Worm (Caenorhabditis elegans): ENCODE data around the gene F54H12.4.
"Not testable (repeated sequence)": the region's sequence is repeated elsewhere in the genome, so short reads cannot be mapped to it uniquely, and the experiment has no call there.

F54H12.4 gene

DNA sequence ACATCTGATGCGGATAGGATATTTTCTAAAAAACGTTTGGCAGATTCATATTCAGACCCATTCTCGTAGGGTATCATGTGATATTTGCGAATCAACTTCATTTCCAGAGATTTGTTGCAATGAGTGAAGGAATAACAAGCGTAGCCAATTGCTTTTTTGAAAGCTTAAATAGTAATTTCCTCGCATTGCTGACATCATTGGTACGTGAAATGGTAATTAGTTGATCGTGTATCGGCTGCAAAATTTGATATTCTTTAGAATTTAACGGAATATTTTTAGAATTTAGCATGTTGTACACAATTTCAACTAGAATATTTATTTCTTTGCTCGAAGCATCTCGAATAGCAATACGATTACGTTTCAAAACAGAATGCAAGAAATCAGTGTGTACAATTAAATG is at the start of gene F54H12.4:
F54H12.4 (minus strand) TSS at position 101 of the 400 bp plus-strand sequence.
- not testable (repeated sequence) for TF ChIP-seq fkh-2 (tag; optimal IDR thresholded peaks at IDR 0.05); nhr-43 (tag; optimal IDR thresholded peaks at IDR 0.05; ENCODE audit: poor library complexity, severe bottlenecking); R02D3.7 (tag; optimal IDR thresholded peaks at IDR 0.05)

DNA sequence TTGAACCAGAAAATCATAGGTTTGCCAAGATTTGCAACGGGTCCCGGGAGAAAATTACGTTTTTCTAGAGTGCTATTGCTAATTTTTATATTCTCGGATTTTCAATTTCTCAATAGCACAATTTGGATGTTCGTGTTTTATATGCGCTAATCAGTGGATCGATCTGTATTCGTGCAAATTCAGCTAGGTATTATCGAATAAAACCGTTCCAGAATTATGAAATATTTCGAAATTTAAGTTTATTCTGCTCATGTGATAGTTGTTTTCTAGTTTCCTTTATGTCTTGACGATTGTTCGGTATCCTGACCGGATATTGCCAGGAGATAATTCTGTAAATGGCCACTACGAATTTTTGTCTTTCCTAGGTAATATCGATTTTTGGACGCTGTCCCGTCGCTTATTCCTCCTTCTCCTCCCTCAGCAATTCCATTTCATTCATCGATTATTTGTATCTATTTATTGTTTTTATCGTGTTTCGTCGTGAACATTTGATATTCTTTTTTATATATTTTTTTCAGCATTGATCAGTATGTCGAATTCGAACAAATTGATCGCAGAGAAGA is 47.8 kb upstream of the F54H12.4 start, which contains the start of gene cit-1.2:
cit-1.2 (plus strand) TSS at position 513 of the 563 bp plus-strand sequence.
- no peak for TF ChIP-seq egl-27 (tag; optimal IDR thresholded peaks at IDR 0.05)
- TF ChIP-seq mml-1 (tag; optimal IDR thresholded peaks at IDR 0.05), result no peak
- TF ChIP-seq fkh-10 (GFP tag; optimal IDR thresholded peaks at IDR 0.05), result no peak
- no peak for TF ChIP-seq nhr-11 (tag; optimal IDR thresholded peaks at IDR 0.05)
- TF ChIP-seq pha-4 (tag; optimal IDR thresholded peaks at IDR 0.05), result no peak
- TF ChIP-seq ztf-4 (tag; optimal IDR thresholded peaks at IDR 0.05), result no peak
- no peak for TF ChIP-seq nhr-28 (tag; optimal IDR thresholded peaks at IDR 0.05)
- TF ChIP-seq nhr-25 (tag; optimal IDR thresholded peaks at IDR 0.05), result no peak
- TF ChIP-seq ztf-11 (tag; optimal IDR thresholded peaks at IDR 0.05), result no peak
- TF ChIP-seq nhr-12 (tag; optimal IDR thresholded peaks at IDR 0.05), result no peak
- no peak for TF ChIP-seq ama-1 (optimal IDR thresholded peaks at IDR 0.05)
- TF ChIP-seq unc-62 (GFP tag; optimal IDR thresholded peaks at IDR 0.05), result no peak
- TF ChIP-seq zag-1 (tag; optimal IDR thresholded peaks at IDR 0.05), result no peak
- no peak for TF ChIP-seq R02D3.7 (tag; optimal IDR thresholded peaks at IDR 0.05)
- TF ChIP-seq elt-2 (tag; optimal IDR thresholded peaks at IDR 0.05), result no peak
- no peak for TF ChIP-seq aly-2 (tag; optimal IDR thresholded peaks at IDR 0.05)
- no peak for TF ChIP-seq fos-1 (tag; optimal IDR thresholded peaks at IDR 0.05)
- TF ChIP-seq jun-1 (tag; optimal IDR thresholded peaks at IDR 0.05), result no peak
- TF ChIP-seq nhr-76 (tag; optimal IDR thresholded peaks at IDR 0.05), result no peak

DNA sequence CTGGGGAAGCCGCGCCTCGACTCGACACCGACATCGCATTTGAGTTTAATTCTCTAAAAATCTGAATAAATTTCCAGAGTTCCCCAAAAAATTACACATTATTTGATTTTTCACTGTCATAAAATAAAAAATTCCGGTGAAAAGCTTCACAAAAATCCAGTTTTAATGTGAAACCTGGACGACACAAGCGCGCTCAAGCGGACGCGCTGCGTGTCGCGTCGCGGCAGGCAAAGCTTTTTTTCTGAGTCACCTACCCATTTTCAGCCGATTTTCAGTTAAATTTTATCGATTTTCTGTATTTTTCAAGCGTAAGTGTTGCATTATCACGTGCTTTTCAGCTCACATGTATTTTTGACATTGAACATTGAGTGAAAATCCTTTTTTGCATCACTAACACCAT is 47.2 kb upstream of the F54H12.4 start, which contains the start of gene cit-1.1:
cit-1.1 (minus strand) TSS at position 53 of the 400 bp plus-strand sequence.
- TF ChIP-seq eor-1 (tag; optimal IDR thresholded peaks at IDR 0.05), result no peak
- no peak for TF ChIP-seq ceh-16 (tag; optimal IDR thresholded peaks at IDR 0.05)
- no peak for TF ChIP-seq nhr-28 (tag; optimal IDR thresholded peaks at IDR 0.05)
- no peak for TF ChIP-seq fkh-2 (tag; optimal IDR thresholded peaks at IDR 0.05)
- TF ChIP-seq lin-15B (tag; optimal IDR thresholded peaks at IDR 0.05), result peak; percentile 60
- TF ChIP-seq mdl-1 (tag; optimal IDR thresholded peaks at IDR 0.05), result no peak
- no peak for TF ChIP-seq lsy-12 (tag; optimal IDR thresholded peaks at IDR 0.05)
- TF ChIP-seq egl-5 (tag; optimal IDR thresholded peaks at IDR 0.05), result peak; percentile 37
- no peak for TF ChIP-seq nhr-67 (tag; optimal IDR thresholded peaks at IDR 0.05)
- no peak for TF ChIP-seq nhr-23 (tag; optimal IDR thresholded peaks at IDR 0.05)
- TF ChIP-seq ztf-4 (tag; optimal IDR thresholded peaks at IDR 0.05), result no peak
- TF ChIP-seq ceh-28 (tag; optimal IDR thresholded peaks at IDR 0.05), result no peak
- peak; percentile 36 for TF ChIP-seq hmg-11 (tag; optimal IDR thresholded peaks at IDR 0.05)
- TF ChIP-seq elt-3 (tag; optimal IDR thresholded peaks at IDR 0.05), result no peak
- TF ChIP-seq aly-2 (tag; optimal IDR thresholded peaks at IDR 0.05), result no peak
- TF ChIP-seq unc-62 (GFP tag; optimal IDR thresholded peaks at IDR 0.05), result no peak
- TF ChIP-seq pha-4 (tag; optimal IDR thresholded peaks at IDR 0.05), result peak; percentile 11
- TF ChIP-seq nhr-12 (tag; optimal IDR thresholded peaks at IDR 0.05), result no peak
- TF ChIP-seq ceh-82 (tag; optimal IDR thresholded peaks at IDR 0.05), result no peak
- no peak for TF ChIP-seq jun-1 (tag; optimal IDR thresholded peaks at IDR 0.05)
- TF ChIP-seq lin-39 (tag; optimal IDR thresholded peaks at IDR 0.05), result peak; percentile 59
- no peak for TF ChIP-seq zag-1 (tag; optimal IDR thresholded peaks at IDR 0.05)
- TF ChIP-seq ZK546.5 (tag; optimal IDR thresholded peaks at IDR 0.05), result no peak
- no peak for TF ChIP-seq ztf-11 (tag; optimal IDR thresholded peaks at IDR 0.05)
- TF ChIP-seq R02D3.7 (tag; optimal IDR thresholded peaks at IDR 0.05), result no peak
- peak; percentile 19 for TF ChIP-seq elt-2 (tag; optimal IDR thresholded peaks at IDR 0.05)
- TF ChIP-seq sea-2 (GFP tag; optimal IDR thresholded peaks at IDR 0.05), result no peak
- no peak for TF ChIP-seq snpc-4 (tag; optimal IDR thresholded peaks at IDR 0.05)
- TF ChIP-seq nhr-11 (tag; optimal IDR thresholded peaks at IDR 0.05), result no peak
- no peak for TF ChIP-seq daf-12 (tag; optimal IDR thresholded peaks at IDR 0.05)
- no peak for TF ChIP-seq tbx-2 (tag; optimal IDR thresholded peaks at IDR 0.05)
- TF ChIP-seq ceh-9 (tag; optimal IDR thresholded peaks at IDR 0.05), result no peak
- no peak for TF ChIP-seq fos-1 (tag; optimal IDR thresholded peaks at IDR 0.05)
- no peak for TF ChIP-seq mml-1 (tag; optimal IDR thresholded peaks at IDR 0.05)
- TF ChIP-seq nhr-43 (tag; optimal IDR thresholded peaks at IDR 0.05; ENCODE audit: poor library complexity, severe bottlenecking), result no peak
- no peak for TF ChIP-seq fkh-10 (GFP tag; optimal IDR thresholded peaks at IDR 0.05)
- TF ChIP-seq egl-27 (tag; optimal IDR thresholded peaks at IDR 0.05), result no peak
- TF ChIP-seq elt-1 (tag; optimal IDR thresholded peaks at IDR 0.05), result no peak
- no peak for TF ChIP-seq nhr-25 (tag; optimal IDR thresholded peaks at IDR 0.05)
- no peak for TF ChIP-seq nhr-77 (tag; optimal IDR thresholded peaks at IDR 0.05)
- TF ChIP-seq nfya-1 (tag; optimal IDR thresholded peaks at IDR 0.05; ENCODE audit: insufficient read depth), result peak; percentile 46
- no peak for TF ChIP-seq unc-39 (tag; optimal IDR thresholded peaks at IDR 0.05)
- TF ChIP-seq pqm-1 (tag; optimal IDR thresholded peaks at IDR 0.05), result no peak
- TF ChIP-seq ama-1 (optimal IDR thresholded peaks at IDR 0.05), result no peak
- no peak for TF ChIP-seq skn-1 (tag; optimal IDR thresholded peaks at IDR 0.05)
- no peak for TF ChIP-seq nhr-237 (tag; optimal IDR thresholded peaks at IDR 0.05)
- no peak for TF ChIP-seq nhr-76 (tag; optimal IDR thresholded peaks at IDR 0.05)
